Fruit fly (Drosophila melanogaster) whole organism, wandering third instar larva: ENCODE data around the gene Alr.

Experiments used
- Abd-B ChIP-seq: fragments of >200 bp; optimal IDR thresholded peaks from 2 replicates; lab custom pipeline; 2017; ENCODE audit warnings: missing biosample characterization, missing genetic modification characterization
- Dfd ChIP-seq: fragments of >200 bp; optimal IDR thresholded peaks from 2 replicates; lab custom pipeline; 2017; ENCODE audit warnings: missing biosample characterization, missing genetic modification characterization
- GATAd ChIP-seq: sonication (Bioruptor generic); optimal IDR thresholded peaks from 2 replicates; lab custom pipeline; 2016; ENCODE audit warnings: missing biosample characterization, missing genetic modification characterization
- Hr83 ChIP-seq: fragments of 200-300 bp; sonication (Bioruptor generic); optimal IDR thresholded peaks from 2 replicates; lab custom pipeline; 2016; ENCODE audit warnings: missing biosample characterization, mild to moderate bottlenecking, missing genetic modification characterization, moderate library complexity; ENCODE audit not compliant: poor library complexity, severe bottlenecking
- Mio ChIP-seq: sonication (Bioruptor generic); optimal IDR thresholded peaks from 2 replicates; lab custom pipeline; 2016; ENCODE audit warnings: missing biosample characterization, missing genetic modification characterization
- Rel ChIP-seq, 2 experiments: fragments of 200-800 bp; sonication (Bioruptor generic) in 1 of 2; optimal IDR thresholded peaks; 2 replicates in 1 of 2; 3 replicates in 1 of 2; lab custom pipeline; 2016 to 2019; ENCODE audit warnings: mild to moderate bottlenecking in 2 of 2, missing biosample characterization in 2 of 2, missing genetic modification characterization in 2 of 2, moderate library complexity in 1 of 2
- br ChIP-seq: fragments of 200-800 bp; sonication (Bioruptor generic); optimal IDR thresholded peaks from 2 replicates; lab custom pipeline; 2016; ENCODE audit warnings: missing biosample characterization, missing genetic modification characterization
- h ChIP-seq: fragments of 200-800 bp; sonication (Bioruptor generic); optimal IDR thresholded peaks from 3 replicates; lab custom pipeline; 2016; ENCODE audit warnings: missing biosample characterization, mild to moderate bottlenecking, missing genetic modification characterization
- lola ChIP-seq: fragments of >200 bp; optimal IDR thresholded peaks from 2 replicates; lab custom pipeline; 2017; ENCODE audit warnings: missing biosample characterization, missing genetic modification characterization
- psq ChIP-seq: fragments of 200-800 bp; sonication (Bioruptor generic); optimal IDR thresholded peaks from 3 replicates; lab custom pipeline; 2017; ENCODE audit warnings: missing biosample characterization, mild to moderate bottlenecking, missing genetic modification characterization, moderate library complexity
- usp ChIP-seq: fragments of >200 bp; optimal IDR thresholded peaks from 2 replicates; lab custom pipeline; 2017; ENCODE audit warnings: missing biosample characterization, missing genetic modification characterization

DNA sequence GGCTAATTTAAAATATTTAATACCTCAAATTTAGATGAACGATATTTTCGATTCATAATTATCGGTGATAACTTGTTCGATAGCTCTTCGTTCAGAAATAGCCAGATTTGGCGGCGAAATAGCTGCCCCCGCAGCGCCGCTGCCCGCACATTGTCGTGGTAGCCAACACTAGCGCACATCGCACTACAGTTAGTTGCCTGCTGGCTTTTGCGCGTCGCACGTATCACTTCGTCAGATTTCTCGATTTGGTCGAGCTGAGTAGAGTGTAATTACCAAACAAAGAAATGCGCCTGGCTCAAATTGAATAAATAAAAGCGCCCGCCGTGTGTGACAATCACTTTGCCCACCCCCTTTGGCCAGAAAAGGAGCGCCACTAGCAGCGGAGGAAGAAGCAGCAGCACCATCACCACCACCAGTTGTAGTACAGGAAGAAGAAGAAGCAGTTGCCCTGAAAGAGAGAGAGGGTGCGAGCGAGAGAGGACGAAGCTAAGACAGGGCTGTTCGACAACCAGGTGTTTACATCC, 2.6 kb downstream of the Alr start, which contains the start of gene Abcd3:
- TF ChIP-seq Mio (no peak), h (GFP tag; lab: Kevin White, UChicago) (peak; percentile 28), usp (GFP tag; lab: Kevin White, UChicago) (no peak), Abd-B (no peak), Hr83 (no peak), psq (GFP tag; lab: Kevin White, UChicago) (peak; percentile 7), GATAd (GFP tag; lab: Kevin White, UChicago) (no peak), Dfd (GFP tag; lab: Kevin White, UChicago) (no peak), lola (GFP tag; lab: Kevin White, UChicago) (no peak), br (GFP tag; lab: Kevin White, UChicago) (peak; percentile 27), Rel (GFP tag; optimal IDR thresholded peaks at IDR 0.05; lab: Kevin White, UChicago) (no peak), Rel (tag; optimal IDR thresholded peaks at IDR 0.05; lab: Kevin White, UChicago) (peak; percentile 15)
